Fruit fly (Drosophila melanogaster) whole organism, embryonic: ENCODE measurements around the gene CG7272.

ENCODE experiments used
- Abd-B ChIP-seq: fragments of 200-800 bp; sonication (Bioruptor generic); optimal IDR thresholded peaks from 2 replicates; lab custom pipeline; 2018; ENCODE audit warnings: missing biosample characterization, mild to moderate bottlenecking, missing genetic modification characterization, moderate library complexity
- Atf3 ChIP-seq: fragments of 200-800 bp; sonication (Bioruptor generic); optimal IDR thresholded peaks from 3 replicates; lab custom pipeline; 2016; ENCODE audit warnings: missing biosample characterization, missing genetic modification characterization
- B-H2 ChIP-seq: fragments of 200-800 bp; sonication (Bioruptor generic); optimal IDR thresholded peaks from 2 replicates; lab custom pipeline; 2018; ENCODE audit warnings: missing biosample characterization, mild to moderate bottlenecking, missing genetic modification characterization
- CG10209 ChIP-seq: fragments of 200-800 bp; sonication (Bioruptor generic); optimal IDR thresholded peaks from 3 replicates; lab custom pipeline; 2017; ENCODE audit warnings: missing biosample characterization, mild to moderate bottlenecking, missing genetic modification characterization, missing genetic modification reagents
- CG11247 ChIP-seq: fragments of 200-800 bp; sonication (Bioruptor generic); IDR thresholded peaks from 2 replicates; pipeline ENCODE4 v1.3.6; 2022; ENCODE audit warnings: missing biosample characterization, missing genetic modification characterization
- CG11723 ChIP-seq: fragments of 200-800 bp; sonication (Bioruptor generic); optimal IDR thresholded peaks from 2 replicates; lab custom pipeline; 2017; ENCODE audit warnings: missing biosample characterization, mild to moderate bottlenecking, missing genetic modification characterization
- CG1603 ChIP-seq: fragments of 200-800 bp; sonication (Bioruptor generic); optimal IDR thresholded peaks from 2 replicates; lab custom pipeline; 2019; ENCODE audit warnings: missing biosample characterization, mild to moderate bottlenecking, missing genetic modification characterization, moderate library complexity
- CG17328 ChIP-seq: fragments of 200-800 bp; sonication (Bioruptor generic); IDR thresholded peaks from 2 replicates; pipeline ENCODE4 v1.3.6; 2022; ENCODE audit warnings: missing biosample characterization, missing genetic modification characterization
- CG1792 ChIP-seq: fragments of 200-800 bp; sonication (Bioruptor generic); optimal IDR thresholded peaks from 2 replicates; lab custom pipeline; 2016; ENCODE audit warnings: missing biosample characterization, missing genetic modification characterization
- CG18599 ChIP-seq: fragments of 200-800 bp; sonication (Bioruptor generic); optimal IDR thresholded peaks from 3 replicates; lab custom pipeline; 2017; ENCODE audit warnings: missing biosample characterization, missing genetic modification characterization, mild to moderate bottlenecking, moderate library complexity, missing genetic modification reagents
- CG2116 ChIP-seq: fragments of 200-800 bp; sonication (Bioruptor generic); optimal IDR thresholded peaks from 3 replicates; lab custom pipeline; 2018; ENCODE audit warnings: missing biosample characterization, mild to moderate bottlenecking, missing genetic modification characterization
- CG3407 ChIP-seq: fragments of 200-800 bp; sonication (Bioruptor generic); optimal IDR thresholded peaks from 2 replicates; lab custom pipeline; 2018; ENCODE audit warnings: missing biosample characterization, mild to moderate bottlenecking, missing genetic modification characterization
- CG34376 ChIP-seq: fragments of 200-800 bp; sonication (Bioruptor generic); optimal IDR thresholded peaks from 2 replicates; lab custom pipeline; 2018; ENCODE audit warnings: missing biosample characterization, mild to moderate bottlenecking, missing genetic modification characterization
- CG8359 ChIP-seq: fragments of 200-800 bp; sonication (Bioruptor generic); optimal IDR thresholded peaks from 2 replicates; lab custom pipeline; 2017; ENCODE audit warnings: missing biosample characterization, mild to moderate bottlenecking, missing genetic modification characterization, borderline replicate concordance
- CkIIα-i1 ChIP-seq: fragments of 200-800 bp; sonication (Bioruptor generic); IDR thresholded peaks from 2 replicates; pipeline ENCODE4 v1.3.6; 2022; ENCODE audit warnings: missing biosample characterization, missing genetic modification characterization
- D19A ChIP-seq: fragments of 200-800 bp; optimal IDR thresholded peaks from 3 replicates; lab custom pipeline; 2019; ENCODE audit warnings: missing biosample characterization, mild to moderate bottlenecking, missing genetic modification characterization, moderate library complexity
- Dad ChIP-seq: fragments of 200-800 bp; sonication (Bioruptor generic); optimal IDR thresholded peaks from 3 replicates; lab custom pipeline; 2016; ENCODE audit warnings: missing biosample characterization, missing genetic modification characterization
- Dip2 ChIP-seq: fragments of 200-800 bp; sonication (Bioruptor generic); IDR thresholded peaks from 2 replicates; pipeline ENCODE4 v1.3.6; 2022; ENCODE audit warnings: missing biosample characterization, missing genetic modification characterization
- Drgx ChIP-seq: fragments of 200-800 bp; sonication (Bioruptor generic); IDR thresholded peaks from 2 replicates; pipeline ENCODE4 v1.3.6; 2022; ENCODE audit warnings: missing biosample characterization, missing genetic modification characterization
- H2.0 ChIP-seq: fragments of 200-800 bp; sonication (Bioruptor generic); IDR thresholded peaks from 2 replicates; pipeline ENCODE4 v1.3.6; 2022; ENCODE audit warnings: missing biosample characterization, missing genetic modification characterization
- Hmx ChIP-seq: fragments of 200-800 bp; sonication (Bioruptor generic); optimal IDR thresholded peaks from 2 replicates; lab custom pipeline; 2016; ENCODE audit warnings: missing biosample characterization, missing genetic modification characterization
- Hsf ChIP-seq: fragments of 200-800 bp; sonication (Bioruptor generic); optimal IDR thresholded peaks from 3 replicates; lab custom pipeline; 2016; ENCODE audit warnings: missing biosample characterization, missing genetic modification characterization
- Lim3 ChIP-seq: fragments of 200-800 bp; sonication (Bioruptor generic); IDR thresholded peaks from 2 replicates; pipeline ENCODE4 v1.3.6; 2022; ENCODE audit warnings: missing biosample characterization, missing genetic modification characterization
- Lpt ChIP-seq: fragments of >200 bp; optimal IDR thresholded peaks from 2 replicates; lab custom pipeline; 2018; ENCODE audit warnings: missing biosample characterization, missing genetic modification characterization
- Max ChIP-seq: fragments of 200-800 bp; sonication (Bioruptor generic); optimal IDR thresholded peaks from 2 replicates; lab custom pipeline; 2016; ENCODE audit warnings: missing biosample characterization, mild to moderate bottlenecking, missing genetic modification characterization
- Meics ChIP-seq: fragments of 200-800 bp; sonication (Bioruptor generic); optimal IDR thresholded peaks from 2 replicates; lab custom pipeline; 2017; ENCODE audit warnings: missing biosample characterization, mild to moderate bottlenecking, missing genetic modification characterization
- NC2β ChIP-seq: fragments of 200-800 bp; sonication (Bioruptor generic); optimal IDR thresholded peaks from 2 replicates; lab custom pipeline; 2016; ENCODE audit warnings: missing biosample characterization, missing genetic modification characterization
- Optix ChIP-seq: fragments of 200-800 bp; sonication (Bioruptor generic); IDR thresholded peaks from 3 replicates; pipeline ENCODE4 v1.3.6; 2022; ENCODE audit warnings: missing biosample characterization, missing genetic modification characterization
- Poxn ChIP-seq: fragments of 200-800 bp; sonication (Bioruptor generic); IDR thresholded peaks from 2 replicates; pipeline ENCODE4 v1.3.6; 2022; ENCODE audit warnings: missing biosample characterization, missing genetic modification characterization
- Ravus ChIP-seq: fragments of 200-800 bp; sonication (Bioruptor generic); IDR thresholded peaks from 2 replicates; pipeline ENCODE4 v1.3.6; 2022; ENCODE audit warnings: missing biosample characterization, missing genetic modification characterization
- ato ChIP-seq: fragments of 200-800 bp; sonication (Bioruptor generic); IDR thresholded peaks from 2 replicates; pipeline ENCODE4 v1.3.6; 2022; ENCODE audit warnings: missing biosample characterization, missing genetic modification characterization; ENCODE audit not compliant: partially characterized antibody
- btn ChIP-seq: fragments of 200-800 bp; sonication (Bioruptor generic); optimal IDR thresholded peaks from 2 replicates; lab custom pipeline; 2016; ENCODE audit warnings: missing biosample characterization, missing genetic modification characterization
- crp ChIP-seq, 2 experiments: fragments of 200-800 bp; sonication (Bioruptor generic); optimal IDR thresholded peaks; 2 replicates in 1 of 2; 3 replicates in 1 of 2; lab custom pipeline; 2017; ENCODE audit warnings: missing biosample characterization in 2 of 2, missing genetic modification characterization in 2 of 2, mild to moderate bottlenecking in 1 of 2, moderate library complexity in 1 of 2
- dmrt11E ChIP-seq: fragments of 200-800 bp; sonication (Bioruptor generic); optimal IDR thresholded peaks from 3 replicates; lab custom pipeline; 2018; ENCODE audit warnings: missing biosample characterization, mild to moderate bottlenecking, missing genetic modification characterization, moderate library complexity
- gem ChIP-seq: fragments of 200-800 bp; sonication (Bioruptor generic); optimal IDR thresholded peaks from 2 replicates; lab custom pipeline; 2019; ENCODE audit warnings: missing biosample characterization, mild to moderate bottlenecking, missing genetic modification characterization, moderate library complexity
- hkb ChIP-seq, 2 experiments: fragments of 200-800 bp in 1 of 2; fragments of >200 bp in 1 of 2; sonication (Bioruptor generic) in 1 of 2; IDR thresholded peaks in 1 of 2; optimal IDR thresholded peaks in 1 of 2; 2 replicates each; pipeline versions ENCODE4 v1.3.6 to Lab custom; 2017 to 2022; ENCODE audit warnings: missing biosample characterization in 1 of 2, missing genetic modification characterization in 1 of 2
- kah ChIP-seq: fragments of 200-800 bp; sonication (Bioruptor generic); optimal IDR thresholded peaks from 2 replicates; lab custom pipeline; 2018; ENCODE audit warnings: missing biosample characterization, mild to moderate bottlenecking, missing genetic modification characterization
- lov ChIP-seq, 2 experiments: fragments of 200-800 bp in 1 of 2; fragments of >200 bp in 1 of 2; sonication (Bioruptor generic) in 1 of 2; IDR thresholded peaks in 1 of 2; optimal IDR thresholded peaks in 1 of 2; 2 replicates in 1 of 2; 3 replicates in 1 of 2; pipeline versions ENCODE4 v1.3.6 to Lab custom; 2017 to 2022; ENCODE audit warnings: missing biosample characterization in 1 of 2, missing genetic modification characterization in 1 of 2
- maf-S ChIP-seq: fragments of 200-800 bp; sonication (Bioruptor generic); optimal IDR thresholded peaks from 2 replicates; lab custom pipeline; 2016; ENCODE audit warnings: missing biosample characterization, missing genetic modification characterization
- nerfin-2 ChIP-seq: fragments of 200-800 bp; sonication (Bioruptor generic); IDR thresholded peaks from 2 replicates; pipeline ENCODE4 v1.3.6; 2022; ENCODE audit warnings: missing biosample characterization, missing genetic modification characterization; ENCODE audit not compliant: partially characterized antibody
- org-1 ChIP-seq: fragments of 200-800 bp; sonication (Bioruptor generic); optimal IDR thresholded peaks from 2 replicates; lab custom pipeline; 2017; ENCODE audit warnings: missing biosample characterization, missing genetic modification characterization
- peb ChIP-seq: fragments of 200-800 bp; sonication (Bioruptor generic); IDR thresholded peaks from 2 replicates; pipeline ENCODE4 v1.3.6; 2022; ENCODE audit warnings: missing biosample characterization, missing genetic modification characterization
- slbo ChIP-seq: fragments of 200-800 bp; sonication (Bioruptor generic); IDR thresholded peaks from 2 replicates; pipeline ENCODE4 v1.3.6; 2022; ENCODE audit warnings: missing biosample characterization, missing genetic modification characterization
- slou ChIP-seq: fragments of 200-800 bp; sonication (Bioruptor generic); optimal IDR thresholded peaks from 3 replicates; lab custom pipeline; 2016; ENCODE audit warnings: missing biosample characterization, missing genetic modification characterization
- stwl ChIP-seq: fragments of 200-800 bp; sonication (Bioruptor generic); optimal IDR thresholded peaks from 3 replicates; lab custom pipeline; 2018; ENCODE audit warnings: missing biosample characterization, mild to moderate bottlenecking, missing genetic modification characterization, moderate library complexity
- trh ChIP-seq: fragments of 200-800 bp; sonication (Bioruptor generic); optimal IDR thresholded peaks from 2 replicates; lab custom pipeline; 2016; ENCODE audit warnings: missing biosample characterization, missing genetic modification characterization
- unpg ChIP-seq: fragments of 200-800 bp; sonication (Bioruptor generic); optimal IDR thresholded peaks from 3 replicates; lab custom pipeline; 2018; ENCODE audit warnings: missing biosample characterization, mild to moderate bottlenecking, missing genetic modification characterization, moderate library complexity
- wek ChIP-seq: fragments of 200-800 bp; sonication (Bioruptor generic); optimal IDR thresholded peaks from 3 replicates; lab custom pipeline; 2018; ENCODE audit warnings: missing biosample characterization, mild to moderate bottlenecking, missing genetic modification characterization, moderate library complexity

The CG7272 gene

dm6 chr3L:15532368-15533030 is 31.8 kb downstream of the CG7272 start (continued):
- TF ChIP-seq nerfin-2 (GFP tag; lab: Robert Waterston, UW) (no peak), Ravus (GFP tag; lab: Robert Waterston, UW) (no peak), crp (GFP tag; optimal IDR thresholded peaks at IDR 0.05; lab: Kevin White, UChicago) (no peak), maf-S (GFP tag; lab: Kevin White, UChicago) (no peak), Lim3 (GFP tag; lab: Robert Waterston, UW) (no peak), Poxn (GFP tag; lab: Robert Waterston, UW) (no peak), Drgx (peak; percentile 70), hkb (optimal IDR thresholded peaks at IDR 0.05; lab: Kevin White, UChicago) (no peak), hkb (GFP tag; IDR thresholded peaks at IDR 0.05; lab: Robert Waterston, UW) (peak; percentile 15; the same call in 1 of the 2 replicates), wek (no peak), slou (GFP tag; lab: Kevin White, UChicago) (no peak), lov (optimal IDR thresholded peaks at IDR 0.05; lab: Kevin White, UChicago) (no peak), lov (GFP tag; IDR thresholded peaks at IDR 0.05; lab: Robert Waterston, UW) (0 out of 3 replicates have a peak, but pooled peaks have one; percentile 27), peb (GFP tag; lab: Robert Waterston, UW) (no peak), Dip2 (GFP tag; lab: Robert Waterston, UW) (no peak), Meics (peak; percentile 49), Abd-B (GFP tag; lab: Kevin White, UChicago) (peak; percentile 15), CG34376 (no peak), dmrt11E (tag; lab: Kevin White, UChicago) (no peak), CkIIα-i1 (GFP tag; lab: Robert Waterston, UW) (no peak), H2.0 (GFP tag; lab: Robert Waterston, UW) (peak; percentile 55; the same call in 1 of the 2 replicates), unpg (GFP tag; lab: Kevin White, UChicago) (no peak), Hsf (GFP tag; lab: Kevin White, UChicago) (peak; percentile 2), B-H2 (no peak), stwl (tag; lab: Kevin White, UChicago) (no peak), CG10209 (GFP tag; lab: Kevin White, UChicago) (no peak), gem (tag; lab: Kevin White, UChicago) (peak; percentile 39), CG11723 (no peak), Dad (GFP tag; lab: Kevin White, UChicago) (no peak), Lpt (GFP tag; lab: Kevin White, UChicago) (no peak), slbo (GFP tag; lab: Robert Waterston, UW) (peak; percentile 63), ato (GFP tag; lab: Robert Waterston, UW) (no peak), CG8359 (GFP tag; lab: Kevin White, UChicago) (no peak), D19A (tag; lab: Kevin White, UChicago) (no peak), CG11247 (GFP tag; lab: Robert Waterston, UW) (0 out of 2 replicates have a peak, but pooled peaks have one; percentile 18), NC2β (GFP tag; lab: Kevin White, UChicago) (no peak), CG18599 (peak; percentile 53)

- TF ChIP-seq CG1603 (tag; lab: Kevin White, UChicago) (peak; percentile 36), Optix (peak; percentile 41; the same call in 1 of the 3 replicates), kah (GFP tag; lab: Kevin White, UChicago) (no peak), CG17328 (peak; percentile 20; the same call in 1 of the 2 replicates), Hmx (GFP tag; lab: Kevin White, UChicago) (no peak), Atf3 (GFP tag; lab: Kevin White, UChicago) (no peak), CG1792 (GFP tag; lab: Kevin White, UChicago) (peak; percentile 29), CG3407 (peak; percentile 11), Max (GFP tag; lab: Kevin White, UChicago) (peak; percentile 1), trh (GFP tag; lab: Kevin White, UChicago) (no peak), org-1 (GFP tag; lab: Kevin White, UChicago) (peak; percentile 8), CG2116 (GFP tag; lab: Kevin White, UChicago) (no peak), btn (GFP tag; lab: Kevin White, UChicago) (peak; percentile 37)
Measured at dm6 chr3L:15533402-15534129, 32.8 kb downstream of the CG7272 start.
